Fruit fly (Drosophila melanogaster) whole organism, embryonic: ENCODE measurements around the gene KdelR.

Source experiments
- CG1024 ChIP-seq: fragments of 200-800 bp; sonication (Bioruptor generic); IDR thresholded peaks from 2 replicates; pipeline ENCODE4 v1.3.6; 2022; ENCODE audit warnings: missing biosample characterization, missing genetic modification characterization
- CG10366 ChIP-seq: fragments of 200-800 bp; sonication (Bioruptor generic); IDR thresholded peaks from 2 replicates; pipeline ENCODE4 v1.3.6; 2022; ENCODE audit warnings: missing biosample characterization, missing genetic modification characterization
- CG12299 ChIP-seq: fragments of 200-800 bp; sonication (Bioruptor generic); optimal IDR thresholded peaks from 2 replicates; lab custom pipeline; 2018; ENCODE audit warnings: missing biosample characterization, mild to moderate bottlenecking, missing genetic modification characterization
- CG12391 ChIP-seq: fragments of 200-800 bp; sonication (Bioruptor generic); optimal IDR thresholded peaks from 3 replicates; lab custom pipeline; 2018; ENCODE audit warnings: missing biosample characterization, mild to moderate bottlenecking, missing genetic modification characterization, moderate library complexity
- CG13624 ChIP-seq: fragments of 200-800 bp; sonication (Bioruptor generic); optimal IDR thresholded peaks from 2 replicates; lab custom pipeline; 2016; ENCODE audit warnings: missing biosample characterization, missing genetic modification characterization
- CG1603 ChIP-seq: fragments of 200-800 bp; sonication (Bioruptor generic); optimal IDR thresholded peaks from 2 replicates; lab custom pipeline; 2019; ENCODE audit warnings: missing biosample characterization, mild to moderate bottlenecking, missing genetic modification characterization, moderate library complexity
- CG16815 ChIP-seq: fragments of 200-800 bp; sonication (Bioruptor generic); optimal IDR thresholded peaks from 3 replicates; lab custom pipeline; 2017; ENCODE audit warnings: missing biosample characterization, mild to moderate bottlenecking, missing genetic modification characterization
- CG18476 ChIP-seq: fragments of 200-800 bp; sonication (Bioruptor generic); optimal IDR thresholded peaks from 2 replicates; lab custom pipeline; 2016; ENCODE audit warnings: missing biosample characterization, mild to moderate bottlenecking, missing genetic modification characterization
- CG2116 ChIP-seq: fragments of 200-800 bp; sonication (Bioruptor generic); optimal IDR thresholded peaks from 3 replicates; lab custom pipeline; 2018; ENCODE audit warnings: missing biosample characterization, mild to moderate bottlenecking, missing genetic modification characterization
- CG2678 ChIP-seq: fragments of 200-800 bp; sonication (Bioruptor generic); optimal IDR thresholded peaks from 3 replicates; lab custom pipeline; 2019; ENCODE audit warnings: missing biosample characterization, mild to moderate bottlenecking, missing genetic modification characterization, moderate library complexity
- CG2889 ChIP-seq: fragments of 200-800 bp; sonication (Bioruptor generic); IDR thresholded peaks from 3 replicates; pipeline ENCODE4 v1.3.6; 2022; ENCODE audit warnings: missing biosample characterization, missing genetic modification characterization
- CG3163 ChIP-seq: fragments of 200-800 bp; sonication (Bioruptor generic); optimal IDR thresholded peaks from 3 replicates; lab custom pipeline; 2016; ENCODE audit warnings: missing biosample characterization, missing genetic modification characterization
- CG32532 ChIP-seq: fragments of 200-800 bp; sonication (Bioruptor generic); IDR thresholded peaks from 2 replicates; pipeline ENCODE4 v1.3.6; 2022; ENCODE audit warnings: missing biosample characterization, missing genetic modification characterization
- CG32767 ChIP-seq: fragments of 200-800 bp; sonication (Bioruptor generic); IDR thresholded peaks from 2 replicates; pipeline ENCODE4 v1.3.6; 2022; ENCODE audit warnings: missing biosample characterization, missing genetic modification characterization
- CG3838 ChIP-seq: fragments of 200-800 bp; sonication (Bioruptor generic); optimal IDR thresholded peaks from 3 replicates; lab custom pipeline; 2016; ENCODE audit warnings: missing biosample characterization, missing genetic modification characterization
- CG6791 ChIP-seq: fragments of 200-800 bp; sonication (Bioruptor generic); IDR thresholded peaks from 3 replicates; pipeline ENCODE4 v1.3.6; 2022; ENCODE audit warnings: missing biosample characterization, missing genetic modification characterization; ENCODE audit not compliant: partially characterized antibody
- CG8765 ChIP-seq: fragments of 200-800 bp; sonication (Bioruptor generic); IDR thresholded peaks from 2 replicates; pipeline ENCODE4 v1.3.6; 2022; ENCODE audit warnings: missing biosample characterization, missing genetic modification characterization
- Camta ChIP-seq: fragments of 200-800 bp; sonication (Bioruptor generic); optimal IDR thresholded peaks from 2 replicates; lab custom pipeline; 2016; ENCODE audit warnings: missing biosample characterization, missing genetic modification characterization
- CkIIα-i1 ChIP-seq: fragments of 200-800 bp; sonication (Bioruptor generic); IDR thresholded peaks from 2 replicates; pipeline ENCODE4 v1.3.6; 2022; ENCODE audit warnings: missing biosample characterization, missing genetic modification characterization
- D19A ChIP-seq: fragments of 200-800 bp; optimal IDR thresholded peaks from 3 replicates; lab custom pipeline; 2019; ENCODE audit warnings: missing biosample characterization, mild to moderate bottlenecking, missing genetic modification characterization, moderate library complexity
- Fer1 ChIP-seq: fragments of 200-800 bp; sonication (Bioruptor generic); optimal IDR thresholded peaks from 2 replicates; lab custom pipeline; 2017; ENCODE audit warnings: missing biosample characterization, mild to moderate bottlenecking, missing genetic modification characterization
- Gug ChIP-seq: fragments of 200-800 bp; sonication (Bioruptor generic); IDR thresholded peaks from 4 replicates; pipeline ENCODE4 v1.3.6; 2022; ENCODE audit warnings: missing biosample characterization, missing genetic modification characterization
- HHEX ChIP-seq: fragments of 200-800 bp; sonication (Bioruptor generic); optimal IDR thresholded peaks from 3 replicates; lab custom pipeline; 2017; ENCODE audit warnings: missing biosample characterization, mild to moderate bottlenecking, missing genetic modification characterization, missing genetic modification reagents
- HmgZ ChIP-seq: fragments of 200-800 bp; sonication (Bioruptor generic); optimal IDR thresholded peaks from 2 replicates; lab custom pipeline; 2018; ENCODE audit warnings: missing biosample characterization, mild to moderate bottlenecking, missing genetic modification characterization
- Lhr ChIP-seq: fragments of 200-800 bp; sonication (Bioruptor generic); optimal IDR thresholded peaks from 3 replicates; lab custom pipeline; 2017; ENCODE audit warnings: mild to moderate bottlenecking, missing biosample characterization, missing genetic modification reagents, missing genetic modification characterization
- MTF-1 ChIP-seq: fragments of 200-800 bp; sonication (Bioruptor generic); optimal IDR thresholded peaks from 2 replicates; lab custom pipeline; 2018; ENCODE audit warnings: missing biosample characterization, mild to moderate bottlenecking, missing genetic modification characterization, borderline replicate concordance
- Max ChIP-seq: fragments of 200-800 bp; sonication (Bioruptor generic); optimal IDR thresholded peaks from 2 replicates; lab custom pipeline; 2016; ENCODE audit warnings: missing biosample characterization, mild to moderate bottlenecking, missing genetic modification characterization
- NC2α ChIP-seq: fragments of 200-800 bp; sonication (Bioruptor generic); optimal IDR thresholded peaks from 2 replicates; lab custom pipeline; 2016; ENCODE audit warnings: missing biosample characterization, missing genetic modification characterization
- Nf-YB ChIP-seq: fragments of 200-800 bp; sonication (Bioruptor generic); optimal IDR thresholded peaks from 3 replicates; lab custom pipeline; 2019; ENCODE audit warnings: missing biosample characterization, mild to moderate bottlenecking, missing genetic modification characterization, moderate library complexity
- Pdp1 ChIP-seq, 2 experiments: fragments of 200-800 bp; sonication (Bioruptor generic); optimal IDR thresholded peaks; 3 replicates each; lab custom pipeline; 2016; ENCODE audit warnings: missing biosample characterization in 2 of 2, missing genetic modification characterization in 2 of 2, mild to moderate bottlenecking in 1 of 2, moderate library complexity in 1 of 2
- Ravus ChIP-seq: fragments of 200-800 bp; sonication (Bioruptor generic); IDR thresholded peaks from 2 replicates; pipeline ENCODE4 v1.3.6; 2022; ENCODE audit warnings: missing biosample characterization, missing genetic modification characterization
- amos ChIP-seq: fragments of 200-800 bp; sonication (Bioruptor generic); IDR thresholded peaks from 2 replicates; pipeline ENCODE4 v1.3.6; 2022; ENCODE audit warnings: missing biosample characterization, missing genetic modification characterization; ENCODE audit not compliant: partially characterized antibody
- ara ChIP-seq: fragments of 200-800 bp; sonication (Bioruptor generic); IDR thresholded peaks from 2 replicates; pipeline ENCODE4 v1.3.6; 2022; ENCODE audit warnings: missing biosample characterization, missing genetic modification characterization
- chn ChIP-seq: fragments of 200-800 bp; sonication (Bioruptor generic); optimal IDR thresholded peaks from 2 replicates; lab custom pipeline; 2016; ENCODE audit warnings: missing biosample characterization, missing genetic modification characterization
- ci ChIP-seq: fragments of 200-800 bp; sonication (Bioruptor generic); IDR thresholded peaks from 3 replicates; pipeline ENCODE4 v1.3.6; 2022; ENCODE audit warnings: missing biosample characterization, missing genetic modification characterization
- crc ChIP-seq: fragments of 200-800 bp; sonication (Bioruptor generic); optimal IDR thresholded peaks from 2 replicates; lab custom pipeline; 2016; ENCODE audit warnings: missing biosample characterization, missing genetic modification characterization
- esg ChIP-seq: fragments of 200-800 bp; sonication (Bioruptor generic); conservative IDR thresholded peaks from 2 replicates; pipeline ENCODE4 v1.3.6; 2022; ENCODE audit warnings: missing biosample characterization, missing genetic modification characterization
- fd3F ChIP-seq: fragments of 200-800 bp; sonication (Bioruptor generic); optimal IDR thresholded peaks from 2 replicates; lab custom pipeline; 2018; ENCODE audit warnings: missing biosample characterization, mild to moderate bottlenecking, missing genetic modification characterization, moderate library complexity
- fru ChIP-seq: fragments of >200 bp; optimal IDR thresholded peaks from 2 replicates; lab custom pipeline; 2017
- ftz-f1 ChIP-seq: fragments of 200-800 bp; sonication (Bioruptor generic); optimal IDR thresholded peaks from 2 replicates; lab custom pipeline; 2016; ENCODE audit warnings: missing biosample characterization, missing genetic modification characterization
- fu2 ChIP-seq: fragments of 200-800 bp; sonication (Bioruptor generic); optimal IDR thresholded peaks from 2 replicates; lab custom pipeline; 2016; ENCODE audit warnings: missing biosample characterization, missing genetic modification characterization
- grau ChIP-seq: fragments of 200-800 bp; optimal IDR thresholded peaks from 3 replicates; lab custom pipeline; 2019; ENCODE audit warnings: missing biosample characterization, mild to moderate bottlenecking, missing genetic modification characterization, moderate library complexity
- gt ChIP-seq: fragments of 200-800 bp; sonication (Bioruptor generic); IDR thresholded peaks from 2 replicates; pipeline ENCODE4 v1.3.6; 2022; ENCODE audit warnings: missing biosample characterization, missing genetic modification characterization
- jigr1 ChIP-seq: fragments of 200-800 bp; sonication (Bioruptor generic); IDR thresholded peaks from 3 replicates; pipeline ENCODE4 v1.3.6; 2022; ENCODE audit warnings: missing biosample characterization, missing genetic modification characterization
- jumu ChIP-seq: fragments of 200-800 bp; sonication (Bioruptor generic); optimal IDR thresholded peaks from 3 replicates; lab custom pipeline; 2016; ENCODE audit warnings: missing biosample characterization, missing genetic modification characterization
- klu ChIP-seq: fragments of 200-800 bp; sonication (Bioruptor generic); IDR thresholded peaks from 2 replicates; pipeline ENCODE4 v1.3.6; 2022; ENCODE audit warnings: missing biosample characterization, missing genetic modification characterization
- onecut ChIP-seq: fragments of 200-800 bp; sonication (Bioruptor generic); IDR thresholded peaks from 2 replicates; pipeline ENCODE4 v1.3.6; 2022; ENCODE audit warnings: missing biosample characterization, missing genetic modification characterization
- scrt ChIP-seq: fragments of 200-800 bp; sonication (Bioruptor generic); optimal IDR thresholded peaks from 2 replicates; lab custom pipeline; 2018; ENCODE audit warnings: missing biosample characterization, mild to moderate bottlenecking, missing genetic modification characterization, moderate library complexity
- slou ChIP-seq: fragments of 200-800 bp; sonication (Bioruptor generic); optimal IDR thresholded peaks from 3 replicates; lab custom pipeline; 2016; ENCODE audit warnings: missing biosample characterization, missing genetic modification characterization
- unpg ChIP-seq: fragments of 200-800 bp; sonication (Bioruptor generic); optimal IDR thresholded peaks from 3 replicates; lab custom pipeline; 2018; ENCODE audit warnings: missing biosample characterization, mild to moderate bottlenecking, missing genetic modification characterization, moderate library complexity

The KdelR gene

DNA sequence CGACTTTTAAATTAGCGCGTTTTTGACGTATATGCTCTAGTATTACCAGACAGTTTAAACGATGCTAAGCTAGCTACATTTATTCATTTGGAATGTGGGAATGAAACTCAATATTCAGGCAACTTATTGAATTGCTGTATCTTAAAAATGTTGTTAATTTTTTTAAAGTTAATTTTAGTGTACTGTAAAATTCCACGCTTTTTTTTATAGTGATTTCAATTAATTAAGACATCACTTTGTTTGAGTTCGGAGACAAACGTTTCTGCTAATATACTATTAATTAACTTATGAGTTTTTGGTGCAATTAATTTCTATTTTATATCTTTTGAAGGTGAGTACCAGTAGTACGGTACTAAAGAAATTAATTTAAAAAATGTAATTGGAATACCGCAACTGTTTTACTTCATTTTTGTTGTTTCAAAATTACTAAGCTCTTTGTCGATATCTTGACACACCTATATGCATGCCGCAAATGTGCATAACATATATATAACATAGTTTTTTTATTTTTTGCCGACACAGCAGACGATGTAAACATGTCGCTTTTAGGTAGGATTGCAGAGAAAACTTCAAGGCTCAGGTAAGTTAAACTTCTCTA lies 40.4 kb upstream of the KdelR start, which contains the start of the genes Cdk1 and mRpS7 (continued):
- TF ChIP-seq amos (GFP tag; lab: Robert Waterston, UW) (no peak), ftz-f1 (GFP tag; lab: Kevin White, UChicago) (no peak), Nf-YB (peak; percentile 51), CG10366 (peak; percentile 69; the same call in 1 of the 2 replicates), onecut (GFP tag; lab: Robert Waterston, UW) (0 out of 2 replicates have a peak, but pooled peaks have one; percentile 12), crc (GFP tag; lab: Kevin White, UChicago) (peak; percentile 10), CG1024 (peak; percentile 69; the same call in 1 of the 2 replicates), CG16815 (GFP tag; lab: Kevin White, UChicago) (peak; percentile 51), Camta (GFP tag; lab: Kevin White, UChicago) (peak; percentile 57), ara (no peak), jumu (GFP tag; lab: Kevin White, UChicago) (peak; percentile 33), CG12299 (tag; lab: Kevin White, UChicago) (peak; percentile 32), CG3838 (peak; percentile 63), CkIIα-i1 (no peak), gt (no peak), klu (GFP tag; lab: Robert Waterston, UW) (no peak; the same call in 1 of the 2 replicates), CG6791 (GFP tag; lab: Robert Waterston, UW) (no peak), Pdp1 (GFP tag; optimal IDR thresholded peaks at IDR 0.05; lab: Kevin White, UChicago) (peak in 1 of 2 experiments; percentile 56), fd3F (GFP tag; lab: Kevin White, UChicago) (peak; percentile 66), CG18476 (GFP tag; lab: Kevin White, UChicago) (peak; percentile 64), fu2 (GFP tag; lab: Kevin White, UChicago) (peak; percentile 29), CG32532 (GFP tag; lab: Robert Waterston, UW) (peak; percentile 77), CG8765 (peak; percentile 60; the same call in 1 of the 2 replicates), Gug (GFP tag; lab: Robert Waterston, UW) (no peak), CG3163 (GFP tag; lab: Kevin White, UChicago) (peak; percentile 8), unpg (GFP tag; lab: Kevin White, UChicago) (peak; percentile 79), Lhr (peak; percentile 45), CG2678 (tag; lab: Kevin White, UChicago) (peak; percentile 87), fru (lab: Kevin White, UChicago) (no peak), chn (GFP tag; lab: Kevin White, UChicago) (peak; percentile 44), CG2116 (GFP tag; lab: Kevin White, UChicago) (peak; percentile 84), grau (peak; percentile 81), CG32767 (GFP tag; lab: Robert Waterston, UW) (peak; percentile 61; the same call in 1 of the 2 replicates), D19A (tag; lab: Kevin White, UChicago) (peak; percentile 68), slou (GFP tag; lab: Kevin White, UChicago) (peak; percentile 45), CG1603 (tag; lab: Kevin White, UChicago) (peak; percentile 98), MTF-1 (GFP tag; lab: Kevin White, UChicago) (no peak), Fer1 (GFP tag; lab: Kevin White, UChicago) (peak; percentile 32), ci (GFP tag; lab: Robert Waterston, UW) (peak; percentile 82; the same call in 2 of the 3 replicates), CG13624 (GFP tag; lab: Kevin White, UChicago) (peak; percentile 63), Max (GFP tag; lab: Kevin White, UChicago) (peak; percentile 79), CG2889 (peak; percentile 13; the same call in 1 of the 3 replicates), HHEX (peak; percentile 40), HmgZ (tag; lab: Kevin White, UChicago) (peak; percentile 51), esg (peak; percentile 66), scrt (GFP tag; lab: Kevin White, UChicago) (peak; percentile 38), Ravus (GFP tag; lab: Robert Waterston, UW) (no peak; the same call in 1 of the 2 replicates), CG12391 (tag; lab: Kevin White, UChicago) (peak; percentile 89), jigr1 (GFP tag; lab: Robert Waterston, UW) (peak; percentile 65; the same call in 1 of the 3 replicates), NC2α (GFP tag; lab: Kevin White, UChicago) (no peak)
